Fruit fly (Drosophila melanogaster) whole organism, adult: ENCODE measurements around the gene CG12983.

Experiments used
- CG11617 ChIP-seq: fragments of 200-800 bp; sonication (Bioruptor generic); optimal IDR thresholded peaks from 2 replicates; lab custom pipeline; 2017; ENCODE audit warnings: mild to moderate bottlenecking, missing biosample characterization, missing genetic modification reagents, missing genetic modification characterization
- CG12768 ChIP-seq: fragments of 200-800 bp; sonication (Bioruptor generic); optimal IDR thresholded peaks from 2 replicates; lab custom pipeline; 2017; ENCODE audit warnings: missing biosample characterization, missing genetic modification characterization, mild to moderate bottlenecking, moderate library complexity, missing genetic modification reagents
- CG14711 ChIP-seq: fragments of 200-800 bp; sonication (Bioruptor generic); optimal IDR thresholded peaks from 2 replicates; lab custom pipeline; 2018; ENCODE audit warnings: missing biosample characterization, mild to moderate bottlenecking, missing genetic modification characterization, moderate library complexity
- CG1620 ChIP-seq: fragments of 200-800 bp; sonication (Bioruptor generic); optimal IDR thresholded peaks from 2 replicates; lab custom pipeline; 2016; ENCODE audit warnings: missing biosample characterization, missing genetic modification characterization
- CG33017 ChIP-seq: fragments of 200-800 bp; sonication (Bioruptor generic); optimal IDR thresholded peaks from 2 replicates; lab custom pipeline; 2018; ENCODE audit warnings: missing biosample characterization, mild to moderate bottlenecking, missing genetic modification characterization, moderate library complexity
- Clk ChIP-seq: fragments of 200-800 bp; sonication (Bioruptor generic); optimal IDR thresholded peaks from 2 replicates; lab custom pipeline; 2017; ENCODE audit warnings: missing biosample characterization, missing genetic modification characterization
- Hr96 ChIP-seq: fragments of 200-800 bp; sonication (Bioruptor generic); optimal IDR thresholded peaks from 2 replicates; lab custom pipeline; 2016; ENCODE audit warnings: missing biosample characterization, missing genetic modification characterization
- Mnt ChIP-seq: fragments of 200-800 bp; sonication (Bioruptor generic); optimal IDR thresholded peaks from 2 replicates; lab custom pipeline; 2016; ENCODE audit warnings: missing biosample characterization, mild to moderate bottlenecking, missing genetic modification characterization
- cic ChIP-seq: fragments of 200-800 bp; sonication (Bioruptor generic); optimal IDR thresholded peaks from 2 replicates; lab custom pipeline; 2017; ENCODE audit warnings: missing biosample characterization, mild to moderate bottlenecking, missing genetic modification characterization, moderate library complexity
- cnc ChIP-seq, 2 experiments: fragments of >200 bp; optimal IDR thresholded peaks; 2 replicates each; lab custom pipeline; 2017
- kay ChIP-seq: fragments of 200-800 bp; sonication (Bioruptor generic); peaks from one replicate; lab custom pipeline; 2016; ENCODE audit warnings: missing biosample characterization, missing genetic modification characterization, borderline replicate concordance
- ovo ChIP-seq: fragments of 200-800 bp; sonication (Bioruptor generic); optimal IDR thresholded peaks from 2 replicates; lab custom pipeline; 2016; ENCODE audit warnings: missing biosample characterization, missing genetic modification characterization
- tj ChIP-seq: fragments of 200-800 bp; sonication (Bioruptor generic); optimal IDR thresholded peaks from 3 replicates; lab custom pipeline; 2017; ENCODE audit warnings: missing biosample characterization, mild to moderate bottlenecking, missing genetic modification characterization, moderate library complexity
- toe ChIP-seq: fragments of 200-800 bp; sonication (Bioruptor generic); optimal IDR thresholded peaks from 2 replicates; lab custom pipeline; 2016; ENCODE audit warnings: missing biosample characterization, missing genetic modification characterization

DNA sequence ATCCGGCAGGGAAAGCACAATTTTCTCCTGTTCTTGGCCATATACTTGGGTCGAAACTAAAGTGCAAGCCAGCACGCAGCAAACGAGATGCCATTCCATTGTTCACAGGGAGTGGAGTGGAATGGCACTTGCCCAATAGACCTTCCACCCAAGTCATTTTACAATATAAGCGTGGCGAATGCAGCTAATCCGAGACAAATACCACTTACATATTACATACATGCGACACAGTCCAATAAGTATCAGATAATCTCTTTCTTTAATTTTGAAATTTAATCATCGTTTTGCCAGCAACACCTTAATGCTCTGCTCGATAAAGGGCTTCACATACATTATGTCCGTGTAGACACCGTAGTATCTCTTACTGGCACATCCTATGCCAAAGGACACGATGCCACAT, 5.3 kb downstream of the CG12983 start, which contains the start of gene CG11037:
- TF ChIP-seq tj, result no peak
- TF ChIP-seq Clk, result no peak
- TF ChIP-seq kay (GFP tag; lab: Kevin White, UChicago), result no peak
- TF ChIP-seq Mnt, result no peak
- no peak for TF ChIP-seq CG12768 (GFP tag; lab: Kevin White, UChicago)
- no peak for TF ChIP-seq CG14711 (tag; lab: Kevin White, UChicago)
- no peak for TF ChIP-seq CG33017 (tag; lab: Kevin White, UChicago)
- TF ChIP-seq cic (GFP tag; lab: Kevin White, UChicago), result no peak
- no peak for TF ChIP-seq Hr96 (GFP tag; lab: Kevin White, UChicago)
- TF ChIP-seq CG1620, result no peak
- TF ChIP-seq toe (GFP tag; lab: Kevin White, UChicago), result no peak
- no peak for TF ChIP-seq ovo
- TF ChIP-seq CG11617, result no peak
- TF ChIP-seq cnc (optimal IDR thresholded peaks at IDR 0.05; lab: Kevin White, UChicago), result no peak
